Fruit fly (Drosophila melanogaster) Kc167 (cell line): ENCODE data around the gene CG43679.

ENCODE experiments used
- Sin3A ChIP-seq: fragments of >200 bp; optimal IDR thresholded peaks from 2 replicates; lab custom pipeline; 2018; ENCODE audit warnings: missing external identifiers
- h ChIP-seq: fragments of >200 bp; optimal IDR thresholded peaks from 3 replicates; lab custom pipeline; 2018; ENCODE audit warnings: missing external identifiers
- insv ChIP-seq: fragments of >200 bp; optimal IDR thresholded peaks from 3 replicates; lab custom pipeline; 2018; ENCODE audit warnings: missing external identifiers
- psq ChIP-seq: fragments of >200 bp; optimal IDR thresholded peaks from 2 replicates; lab custom pipeline; 2017; ENCODE audit warnings: missing external identifiers

DNA sequence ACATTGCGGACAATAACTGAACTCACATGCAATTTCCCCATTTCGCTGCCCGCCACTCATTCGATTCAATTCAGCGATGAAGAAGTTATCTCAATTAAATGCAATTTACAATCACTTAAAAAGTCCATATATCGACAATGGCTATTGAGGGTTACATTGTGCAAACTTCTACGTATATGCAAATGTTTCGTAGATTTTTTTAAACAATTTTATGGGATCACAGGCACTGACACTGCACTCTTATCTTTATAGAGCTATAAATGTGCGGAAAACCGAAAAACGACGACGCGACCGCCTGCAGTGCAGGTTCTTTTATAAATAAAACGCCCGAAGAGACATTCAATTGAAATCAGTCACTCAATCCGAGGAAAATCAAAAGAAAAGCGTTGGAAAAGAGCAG is 37.1 kb upstream of the CG43679 start:
- TF ChIP-seq psq (lab: Kevin White, UChicago) = no peak
- no peak for TF ChIP-seq h
- TF ChIP-seq Sin3A (lab: Kevin White, UChicago) = no peak
- TF ChIP-seq insv = no peak
